Worm (Caenorhabditis elegans) whole organism, L1 larva: ENCODE data around the gene nmr-1.

ENCODE experiments used
- dpl-1 ChIP-seq, 3 experiments: fragments of 150-350 bp in 2 of 3; sonication (generic microtip) in 1 of 3; optimal IDR thresholded peaks; 2 replicates each; lab custom pipeline; 2014 to 2017; ENCODE audit warnings: missing biosample characterization in 3 of 3, missing genetic modification characterization in 3 of 3, missing genetic modification reagents in 3 of 3
- efl-1 ChIP-seq, 4 experiments: fragments of 150-350 bp; optimal IDR thresholded peaks in 3 of 4; peaks in 1 of 4; 1 replicate in 1 of 4; 2 replicates in 3 of 4; lab custom pipeline; 2014; ENCODE audit warnings: missing biosample characterization in 2 of 4, missing genetic modification characterization in 2 of 4, missing genetic modification reagents in 2 of 4
- elt-2 ChIP-seq: sonication (generic microtip); optimal IDR thresholded peaks from 2 replicates; lab custom pipeline; 2016; ENCODE audit warnings: missing genetic modification characterization, mild to moderate bottlenecking, inconsistent platforms, missing compliant biosample characterization, missing genetic modification reagents
- fkh-10 ChIP-seq: sonication (generic microtip); optimal IDR thresholded peaks from 2 replicates; lab custom pipeline; 2017; ENCODE audit warnings: missing biosample characterization, missing genetic modification reagents, missing genetic modification characterization
- lin-35 ChIP-seq, 2 experiments: fragments of 150-350 bp; optimal IDR thresholded peaks; 2 replicates each; lab custom pipeline; 2014; ENCODE audit warnings: missing biosample characterization in 2 of 2, missing genetic modification characterization in 2 of 2, missing genetic modification reagents in 2 of 2
- mab-9 ChIP-seq: fragments of 200-800 bp; sonication (Bioruptor generic); IDR thresholded peaks from 2 replicates; pipeline ENCODE4 v1.3.6; 2022; ENCODE audit warnings: missing genetic modification reagents, missing genetic modification characterization, missing compliant biosample characterization
- mef-2 ChIP-seq: fragments of 150-350 bp; optimal IDR thresholded peaks from 2 replicates; lab custom pipeline; 2014; ENCODE audit warnings: missing biosample characterization, missing genetic modification characterization
- nhr-19 ChIP-seq: fragments of 200-800 bp; sonication (Bioruptor generic); conservative IDR thresholded peaks from 2 replicates; pipeline ENCODE4 v1.3.6; 2022; ENCODE audit warnings: missing genetic modification characterization, missing compliant biosample characterization
- sox-4 ChIP-seq: sonication (generic microtip); optimal IDR thresholded peaks from 2 replicates; lab custom pipeline; 2016; ENCODE audit warnings: missing genetic modification characterization, missing compliant biosample characterization
- tlp-1 ChIP-seq: fragments of 150-350 bp; optimal IDR thresholded peaks from 2 replicates; lab custom pipeline; 2014; ENCODE audit warnings: missing biosample characterization, missing genetic modification characterization
- unc-62 ChIP-seq: fragments of 150-350 bp; optimal IDR thresholded peaks from 2 replicates; lab custom pipeline; 2014; ENCODE audit warnings: missing biosample characterization, missing genetic modification reagents, missing genetic modification characterization
- unc-86 ChIP-seq: sonication (generic microtip); optimal IDR thresholded peaks from 2 replicates; lab custom pipeline; 2016; ENCODE audit warnings: missing genetic modification characterization, missing compliant biosample characterization
- unc-98 ChIP-seq: fragments of 200-800 bp; sonication (Bioruptor generic); IDR thresholded peaks from 2 replicates; pipeline ENCODE4 v1.3.6; 2022; ENCODE audit warnings: missing genetic modification characterization, missing compliant biosample characterization
- vab-15 ChIP-seq: sonication (generic microtip); optimal IDR thresholded peaks from 2 replicates; lab custom pipeline; 2017; ENCODE audit warnings: missing genotype, mild to moderate bottlenecking, missing genetic modification characterization, missing compliant biosample characterization

The nmr-1 gene

ce11 chrII:5395594-5395993, 50.8 kb downstream of the nmr-1 start, which contains the start of gene pink-1:
TSS of gene pink-1 (minus strand) at chrII:5395694.
- TF ChIP-seq nhr-19 (GFP tag; lab: Robert Waterston, UW) (no peak), mef-2 (tag; lab: Kevin White, UChicago) (no peak), unc-62 (GFP tag; lab: Kevin White, UChicago) (no peak), unc-86 (tag; lab: Kevin White, UChicago) (no peak)
- TF ChIP-seq, all 84 proteins: peak for 0

ce11 chrII:5393090-5393489, 53.3 kb downstream of the nmr-1 start, which contains the start of gene brap-2:
TSS of gene brap-2 (minus strand) at chrII:5393190.
- TF ChIP-seq sox-4 (no peak), fkh-10 (GFP tag; lab: Kevin White, UChicago) (no peak), tlp-1 (tag; lab: Kevin White, UChicago) (no peak), vab-15 (no peak), mab-9 (GFP tag; lab: Robert Waterston, UW) (no peak)

ce11 chrII:5391447-5391846, 55.0 kb downstream of the nmr-1 start:
- TF ChIP-seq efl-1 (optimal IDR thresholded peaks at IDR 0.05; lab: Kevin White, UChicago) (peak; percentile 28 to 45), efl-1 (GFP tag; optimal IDR thresholded peaks at IDR 0.05 in 1 of 2; lab: Kevin White, UChicago) (peak; percentile 46 to 89), dpl-1 (GFP tag; optimal IDR thresholded peaks at IDR 0.05; lab: Kevin White, UChicago) (peak in 2 of 3 experiments; percentile 13 to 48), lin-35 (GFP tag; optimal IDR thresholded peaks at IDR 0.05; lab: Kevin White, UChicago) (peak in 1 of 2 experiments; percentile 3), unc-98 (no peak), elt-2 (tag; lab: Kevin White, UChicago) (no peak)
